Fruit fly (Drosophila melanogaster) whole organism, embryonic: Measurements from ENCODE around the gene CG14721.

Source experiments
- ATbp ChIP-seq: fragments of 200-800 bp; sonication (Bioruptor generic); optimal IDR thresholded peaks from 2 replicates; lab custom pipeline; 2017; ENCODE audit warnings: missing biosample characterization, mild to moderate bottlenecking, missing genetic modification characterization, missing genetic modification reagents
- Abd-B ChIP-seq: fragments of 200-800 bp; sonication (Bioruptor generic); optimal IDR thresholded peaks from 2 replicates; lab custom pipeline; 2018; ENCODE audit warnings: missing biosample characterization, mild to moderate bottlenecking, missing genetic modification characterization, moderate library complexity
- B-H1 ChIP-seq: fragments of 200-800 bp; sonication (Bioruptor generic); IDR thresholded peaks from 3 replicates; pipeline ENCODE4 v1.3.6; 2022; ENCODE audit warnings: missing biosample characterization, missing genetic modification characterization
- Bgb ChIP-seq: fragments of 200-800 bp; sonication (Bioruptor generic); IDR thresholded peaks from 2 replicates; pipeline ENCODE4 v1.3.6; 2022; ENCODE audit warnings: missing biosample characterization, missing genetic modification characterization; ENCODE audit not compliant: partially characterized antibody
- Bteb2 ChIP-seq: fragments of 200-800 bp; sonication (Bioruptor generic); optimal IDR thresholded peaks from 2 replicates; lab custom pipeline; 2016; ENCODE audit warnings: missing biosample characterization, missing genetic modification characterization
- CG10959 ChIP-seq: fragments of 200-800 bp; sonication (Bioruptor generic); IDR thresholded peaks from 2 replicates; pipeline ENCODE4 v1.3.6; 2022; ENCODE audit warnings: missing biosample characterization, missing genetic modification characterization
- CG11504 ChIP-seq: fragments of 200-800 bp; sonication (Bioruptor generic); optimal IDR thresholded peaks from 3 replicates; lab custom pipeline; 2019; ENCODE audit warnings: missing biosample characterization, mild to moderate bottlenecking, missing genetic modification characterization, moderate library complexity
- CG11560 ChIP-seq: fragments of 200-800 bp; sonication (Bioruptor generic); IDR thresholded peaks from 3 replicates; pipeline ENCODE4 v1.3.6; 2022; ENCODE audit warnings: missing biosample characterization, missing genetic modification characterization
- CG1529 ChIP-seq: fragments of 200-800 bp; sonication (Bioruptor generic); optimal IDR thresholded peaks from 3 replicates; lab custom pipeline; 2018; ENCODE audit warnings: missing biosample characterization, missing genetic modification characterization
- CG15601 ChIP-seq: fragments of 200-800 bp; sonication (Bioruptor generic); optimal IDR thresholded peaks from 3 replicates; lab custom pipeline; 2019; ENCODE audit warnings: missing biosample characterization, mild to moderate bottlenecking, missing genetic modification characterization, moderate library complexity
- CG18011 ChIP-seq: fragments of 200-800 bp; sonication (Bioruptor generic); optimal IDR thresholded peaks from 2 replicates; lab custom pipeline; 2017; ENCODE audit warnings: missing biosample characterization, missing genetic modification characterization, mild to moderate bottlenecking, moderate library complexity, missing genotype
- CG18599 ChIP-seq: fragments of 200-800 bp; sonication (Bioruptor generic); optimal IDR thresholded peaks from 3 replicates; lab custom pipeline; 2017; ENCODE audit warnings: missing biosample characterization, missing genetic modification characterization, mild to moderate bottlenecking, moderate library complexity, missing genetic modification reagents
- CG2120 ChIP-seq: fragments of 200-800 bp; sonication (Bioruptor generic); optimal IDR thresholded peaks from 3 replicates; lab custom pipeline; 2016; ENCODE audit warnings: missing biosample characterization, missing genetic modification characterization
- CG3065 ChIP-seq: fragments of 200-800 bp; sonication (Bioruptor generic); optimal IDR thresholded peaks from 2 replicates; lab custom pipeline; 2016; ENCODE audit warnings: missing biosample characterization, missing genetic modification characterization
- CG5953 ChIP-seq: fragments of 200-800 bp; sonication (Bioruptor generic); IDR thresholded peaks from 2 replicates; pipeline ENCODE4 v1.3.6; 2022; ENCODE audit warnings: missing biosample characterization, missing genetic modification characterization
- CG6765 ChIP-seq: fragments of 200-800 bp; sonication (Bioruptor generic); optimal IDR thresholded peaks from 3 replicates; lab custom pipeline; 2017; ENCODE audit warnings: missing biosample characterization, mild to moderate bottlenecking, missing genetic modification characterization
- CG7745 ChIP-seq: fragments of 200-800 bp; sonication (Bioruptor generic); optimal IDR thresholded peaks from 2 replicates; lab custom pipeline; 2018; ENCODE audit warnings: missing biosample characterization, mild to moderate bottlenecking, missing genetic modification characterization, moderate library complexity
- CG7963 ChIP-seq: fragments of 200-800 bp; sonication (Bioruptor generic); IDR thresholded peaks from 3 replicates; pipeline ENCODE4 v1.3.6; 2022; ENCODE audit warnings: missing biosample characterization, missing genetic modification characterization; ENCODE audit not compliant: partially characterized antibody
- Camta ChIP-seq: fragments of 200-800 bp; sonication (Bioruptor generic); optimal IDR thresholded peaks from 2 replicates; lab custom pipeline; 2016; ENCODE audit warnings: missing biosample characterization, missing genetic modification characterization
- Chrac-16 ChIP-seq: fragments of 200-800 bp; sonication (Bioruptor generic); optimal IDR thresholded peaks from 3 replicates; lab custom pipeline; 2016; ENCODE audit warnings: missing biosample characterization, missing genetic modification characterization
- D19A ChIP-seq: fragments of 200-800 bp; optimal IDR thresholded peaks from 3 replicates; lab custom pipeline; 2019; ENCODE audit warnings: missing biosample characterization, mild to moderate bottlenecking, missing genetic modification characterization, moderate library complexity
- HHEX ChIP-seq: fragments of 200-800 bp; sonication (Bioruptor generic); optimal IDR thresholded peaks from 3 replicates; lab custom pipeline; 2017; ENCODE audit warnings: missing biosample characterization, mild to moderate bottlenecking, missing genetic modification characterization, missing genetic modification reagents
- Max ChIP-seq: fragments of 200-800 bp; sonication (Bioruptor generic); optimal IDR thresholded peaks from 2 replicates; lab custom pipeline; 2016; ENCODE audit warnings: missing biosample characterization, mild to moderate bottlenecking, missing genetic modification characterization
- Neu2 ChIP-seq: fragments of 200-800 bp; sonication (Bioruptor generic); optimal IDR thresholded peaks from 3 replicates; lab custom pipeline; 2016; ENCODE audit warnings: missing biosample characterization, missing genetic modification characterization, borderline replicate concordance
- Oli ChIP-seq: fragments of 200-800 bp; sonication (Bioruptor generic); optimal IDR thresholded peaks from 2 replicates; lab custom pipeline; 2018; ENCODE audit warnings: missing biosample characterization, mild to moderate bottlenecking, missing genetic modification characterization, moderate library complexity
- Rx ChIP-seq: fragments of 200-800 bp; sonication (Bioruptor generic); IDR thresholded peaks from 2 replicates; pipeline ENCODE4 v1.3.6; 2022; ENCODE audit warnings: missing biosample characterization, missing genetic modification characterization
- Tbp ChIP-seq: fragments of >200 bp; optimal IDR thresholded peaks from 2 replicates; lab custom pipeline; 2018; ENCODE audit warnings: missing biosample characterization, missing genetic modification characterization
- abd-A ChIP-seq: fragments of 200-800 bp; sonication (Bioruptor generic); optimal IDR thresholded peaks from 3 replicates; lab custom pipeline; 2019; ENCODE audit warnings: missing biosample characterization, mild to moderate bottlenecking, missing genetic modification characterization, moderate library complexity
- az2 ChIP-seq: fragments of 200-800 bp; sonication (Bioruptor generic); optimal IDR thresholded peaks from 3 replicates; lab custom pipeline; 2016; ENCODE audit warnings: missing biosample characterization, missing genetic modification characterization
- cg ChIP-seq: fragments of 200-800 bp; sonication (Bioruptor generic); optimal IDR thresholded peaks from 3 replicates; lab custom pipeline; 2019; ENCODE audit warnings: missing biosample characterization, mild to moderate bottlenecking, missing genetic modification characterization, moderate library complexity
- ci ChIP-seq: fragments of 200-800 bp; sonication (Bioruptor generic); IDR thresholded peaks from 3 replicates; pipeline ENCODE4 v1.3.6; 2022; ENCODE audit warnings: missing biosample characterization, missing genetic modification characterization
- crp ChIP-seq, 2 experiments: fragments of 200-800 bp; sonication (Bioruptor generic); optimal IDR thresholded peaks; 2 replicates in 1 of 2; 3 replicates in 1 of 2; lab custom pipeline; 2017; ENCODE audit warnings: missing biosample characterization in 2 of 2, missing genetic modification characterization in 2 of 2, mild to moderate bottlenecking in 1 of 2, moderate library complexity in 1 of 2
- dan ChIP-seq: fragments of 200-800 bp; sonication (Bioruptor generic); IDR thresholded peaks from 2 replicates; pipeline ENCODE4 v1.3.6; 2022; ENCODE audit warnings: missing biosample characterization, missing genetic modification characterization
- danr ChIP-seq: fragments of 200-800 bp; sonication (Bioruptor generic); IDR thresholded peaks from 2 replicates; pipeline ENCODE4 v1.3.6; 2022; ENCODE audit warnings: missing biosample characterization, missing genetic modification characterization
- dmrt99B ChIP-seq: fragments of 200-800 bp; sonication (Bioruptor generic); optimal IDR thresholded peaks from 2 replicates; lab custom pipeline; 2018; ENCODE audit warnings: missing biosample characterization, mild to moderate bottlenecking, missing genetic modification characterization, moderate library complexity
- emc ChIP-seq: fragments of 200-800 bp; sonication (Bioruptor generic); optimal IDR thresholded peaks from 2 replicates; lab custom pipeline; 2016; ENCODE audit warnings: missing biosample characterization, missing genetic modification characterization
- eyg ChIP-seq: fragments of 200-800 bp; sonication (Bioruptor generic); optimal IDR thresholded peaks from 3 replicates; lab custom pipeline; 2016; ENCODE audit warnings: missing biosample characterization, missing genetic modification characterization
- gsb-n ChIP-seq: fragments of 200-800 bp; sonication (Bioruptor generic); optimal IDR thresholded peaks from 3 replicates; lab custom pipeline; 2018; ENCODE audit warnings: missing biosample characterization, mild to moderate bottlenecking, missing genetic modification characterization
- hkb ChIP-seq, 2 experiments: fragments of 200-800 bp in 1 of 2; fragments of >200 bp in 1 of 2; sonication (Bioruptor generic) in 1 of 2; IDR thresholded peaks in 1 of 2; optimal IDR thresholded peaks in 1 of 2; 2 replicates each; pipeline versions ENCODE4 v1.3.6 to Lab custom; 2017 to 2022; ENCODE audit warnings: missing biosample characterization in 1 of 2, missing genetic modification characterization in 1 of 2
- kay ChIP-seq: fragments of 200-800 bp; sonication (Bioruptor generic); optimal IDR thresholded peaks from 2 replicates; lab custom pipeline; 2016; ENCODE audit warnings: missing biosample characterization, missing genetic modification characterization
- mirr ChIP-seq: fragments of 200-800 bp; sonication (Bioruptor generic); optimal IDR thresholded peaks from 3 replicates; lab custom pipeline; 2018; ENCODE audit warnings: missing biosample characterization, mild to moderate bottlenecking, missing genetic modification characterization
- oc ChIP-seq: fragments of 200-800 bp; sonication (Bioruptor generic); optimal IDR thresholded peaks from 2 replicates; lab custom pipeline; 2018; ENCODE audit warnings: missing biosample characterization, mild to moderate bottlenecking, missing genetic modification characterization, moderate library complexity
- pan ChIP-seq, 4 experiments: fragments of >200 bp in 3 of 4; fragments of 200-800 bp in 1 of 4; sonication (Bioruptor generic) in 1 of 4; optimal IDR thresholded peaks in 3 of 4; IDR thresholded peaks in 1 of 4; 2 replicates each; pipeline versions ENCODE4 v1.3.6 to Lab custom; 2017 to 2022; ENCODE audit warnings: missing biosample characterization in 2 of 4, missing genetic modification characterization in 2 of 4, mixed read lengths in 1 of 4
- pros ChIP-seq: fragments of 200-800 bp; sonication (Bioruptor generic); optimal IDR thresholded peaks from 3 replicates; lab custom pipeline; 2019; ENCODE audit warnings: missing biosample characterization, mild to moderate bottlenecking, missing genetic modification characterization, moderate library complexity
- ranshi ChIP-seq: fragments of 200-800 bp; sonication (Bioruptor generic); IDR thresholded peaks from 2 replicates; pipeline ENCODE4 v1.3.6; 2022; ENCODE audit warnings: missing biosample characterization, missing genetic modification characterization
- repo ChIP-seq: fragments of 200-800 bp; sonication (Bioruptor generic); optimal IDR thresholded peaks from 2 replicates; lab custom pipeline; 2016; ENCODE audit warnings: missing biosample characterization, missing genetic modification characterization
- tin ChIP-seq: fragments of 200-800 bp; sonication (Bioruptor generic); optimal IDR thresholded peaks from 3 replicates; lab custom pipeline; 2016; ENCODE audit warnings: missing biosample characterization, missing genetic modification characterization
- wor ChIP-seq: fragments of 200-800 bp; sonication (Bioruptor generic); IDR thresholded peaks from 2 replicates; pipeline ENCODE4 v1.3.6; 2022; ENCODE audit warnings: missing biosample characterization, missing genetic modification characterization
- z ChIP-seq: fragments of 200-800 bp; sonication (Bioruptor generic); IDR thresholded peaks from 3 replicates; pipeline ENCODE4 v1.3.6; 2022; ENCODE audit warnings: missing biosample characterization, missing genetic modification characterization

Gene CG14721

dm6 chr3R:11780181-11780688, 45.0 kb downstream of the CG14721 start (continued):
- TF ChIP-seq CG3065 (GFP tag; lab: Kevin White, UChicago): peak; percentile 88
- peak; percentile 94 for TF ChIP-seq dmrt99B (tag; lab: Kevin White, UChicago)
- TF ChIP-seq Tbp (GFP tag; lab: Kevin White, UChicago): no peak
- no peak for TF ChIP-seq emc
- peak; percentile 94 for TF ChIP-seq CG11504 (tag; lab: Kevin White, UChicago)
- peak; percentile 95 for TF ChIP-seq Oli (tag; lab: Kevin White, UChicago)
- TF ChIP-seq eyg (GFP tag; lab: Kevin White, UChicago): no peak
- TF ChIP-seq Abd-B: peak; percentile 96
- no peak for TF ChIP-seq Camta (GFP tag; lab: Kevin White, UChicago)
- peak in 1 of 2 experiments; percentile 60 for TF ChIP-seq crp (GFP tag; optimal IDR thresholded peaks at IDR 0.05; lab: Kevin White, UChicago)
- peak; percentile 73 for TF ChIP-seq Rx (GFP tag; lab: Robert Waterston, UW)
- no peak for TF ChIP-seq Bteb2 (GFP tag; lab: Kevin White, UChicago)
- TF ChIP-seq kay (GFP tag; lab: Kevin White, UChicago): peak; percentile 79
- TF ChIP-seq danr: peak; percentile 58; the same call in 1 of the 2 replicates
- peak; percentile 80 for TF ChIP-seq HHEX (GFP tag; lab: Kevin White, UChicago)
- peak; percentile 96 for TF ChIP-seq D19A (tag; lab: Kevin White, UChicago)
- no peak for TF ChIP-seq CG2120 (GFP tag; lab: Kevin White, UChicago)
- TF ChIP-seq CG5953 (GFP tag; lab: Robert Waterston, UW): peak; percentile 85
- peak; percentile 82 for TF ChIP-seq Max (GFP tag; lab: Kevin White, UChicago)
- peak; percentile 93 for TF ChIP-seq CG10959 (GFP tag; lab: Robert Waterston, UW)
- TF ChIP-seq ATbp (GFP tag; lab: Kevin White, UChicago): peak; percentile 93
- TF ChIP-seq abd-A (tag; lab: Kevin White, UChicago): no peak
- TF ChIP-seq ranshi (GFP tag; lab: Robert Waterston, UW): peak; percentile 83
- TF ChIP-seq hkb (optimal IDR thresholded peaks at IDR 0.05; lab: Kevin White, UChicago): no peak
- TF ChIP-seq hkb (GFP tag; IDR thresholded peaks at IDR 0.05; lab: Robert Waterston, UW): peak; percentile 85
- TF ChIP-seq B-H1 (GFP tag; lab: Robert Waterston, UW): peak; percentile 78
- TF ChIP-seq Chrac-16 (GFP tag; lab: Kevin White, UChicago): peak; percentile 90
- TF ChIP-seq tin: peak; percentile 94
- no peak for TF ChIP-seq CG11560
- peak; percentile 99 for TF ChIP-seq gsb-n (tag; lab: Kevin White, UChicago)
- peak; percentile 26 for TF ChIP-seq CG18011 (GFP tag; lab: Kevin White, UChicago)
- peak; percentile 98 for TF ChIP-seq pros (GFP tag; lab: Kevin White, UChicago)
- TF ChIP-seq repo (GFP tag; lab: Kevin White, UChicago): no peak
- TF ChIP-seq CG15601 (tag; lab: Kevin White, UChicago): peak; percentile 97
- TF ChIP-seq CG6765 (GFP tag; lab: Kevin White, UChicago): no peak
- peak; percentile 23 for TF ChIP-seq CG7745 (tag; lab: Kevin White, UChicago)
- peak; percentile 78 for TF ChIP-seq cg (GFP tag; lab: Kevin White, UChicago)
- TF ChIP-seq ci (GFP tag; lab: Robert Waterston, UW): peak; percentile 94
- TF ChIP-seq CG18599: peak; percentile 76
- TF ChIP-seq mirr (GFP tag; lab: Kevin White, UChicago): no peak
- TF ChIP-seq CG1529 (GFP tag; lab: Kevin White, UChicago): peak; percentile 94
- TF ChIP-seq dan (GFP tag; lab: Robert Waterston, UW): peak; percentile 39; the same call in 1 of the 2 replicates
- no peak for TF ChIP-seq Neu2
- TF ChIP-seq z (GFP tag; lab: Robert Waterston, UW): peak; percentile 80; the same call in 2 of the 3 replicates
- TF ChIP-seq Bgb (GFP tag; lab: Robert Waterston, UW): no peak
- no peak for TF ChIP-seq CG7963 (GFP tag; lab: Robert Waterston, UW)
- TF ChIP-seq wor: peak; percentile 90
- TF ChIP-seq pan (optimal IDR thresholded peaks at IDR 0.05; lab: Kevin White, UChicago): no peak
- TF ChIP-seq pan (GFP tag; optimal IDR thresholded peaks at IDR 0.05 in 1 of 2, IDR thresholded peaks at IDR 0.05 in 1 of 2): peak in 1 of 2 experiments; percentile 78
- peak; percentile 94 for TF ChIP-seq oc
- TF ChIP-seq az2 (GFP tag; lab: Kevin White, UChicago): peak; percentile 95
